Fruit fly (Drosophila melanogaster): ENCODE data around the gene CG10366.

CG10366 gene

DNA sequence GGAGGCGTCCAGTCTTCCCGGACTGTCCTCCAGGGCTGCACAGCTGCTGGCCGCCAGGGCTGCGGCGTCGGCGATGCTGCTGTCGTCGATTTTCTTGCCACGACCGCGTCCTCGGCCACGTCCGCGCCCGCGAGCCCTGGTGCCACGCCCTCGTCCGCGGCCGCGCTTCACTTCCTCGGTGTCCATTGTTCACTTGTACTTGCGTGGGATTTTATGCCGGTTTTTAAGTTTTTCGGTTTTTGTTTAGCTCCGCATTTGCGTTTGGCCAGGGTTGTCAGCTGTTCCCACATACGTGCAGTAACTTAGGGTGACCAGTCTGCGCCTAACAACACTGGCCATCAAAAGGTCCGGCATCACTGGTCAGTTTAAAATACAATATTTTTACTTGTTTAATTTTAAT lies 1.9 kb upstream of the CG10366 start, which contains the start of gene Hakai (continued):
- peak; percentile 38; the same call in 1 of the 3 replicates for TF ChIP-seq vnd (GFP tag; IDR thresholded peaks at IDR 0.05; ENCODE audit: partially characterized antibody)
- TF ChIP-seq Trl (optimal IDR thresholded peaks at IDR 0.05) = peak in 1 of 2 experiments; percentile 0
- TF ChIP-seq Trl (GFP tag; optimal IDR thresholded peaks at IDR 0.05) = peak; percentile 64
- TF ChIP-seq CG10267 (tag; optimal IDR thresholded peaks at IDR 0.05) = peak; percentile 94
- TF ChIP-seq CG3847 (GFP tag; IDR thresholded peaks at IDR 0.05) = peak; percentile 89
- peak; percentile 48 for TF ChIP-seq CG16863 (GFP tag; optimal IDR thresholded peaks at IDR 0.05)
- no peak for TF ChIP-seq Ravus (GFP tag; IDR thresholded peaks at IDR 0.05)
- peak; percentile 36; the same call in 1 of the 2 replicates for TF ChIP-seq Poxn (GFP tag; IDR thresholded peaks at IDR 0.05)
- TF ChIP-seq CG33213 (GFP tag; optimal IDR thresholded peaks at IDR 0.05) = peak; percentile 68
- 0 out of 2 replicates have a peak, but pooled peaks have one; percentile 36 for TF ChIP-seq HLH3B (GFP tag; IDR thresholded peaks at IDR 0.05)
- peak; percentile 65 for TF ChIP-seq CG13287 (GFP tag; IDR thresholded peaks at IDR 0.05; ENCODE audit: partially characterized antibody)
- peak; percentile 58 for TF ChIP-seq CG18599 (GFP tag; optimal IDR thresholded peaks at IDR 0.05)
- TF ChIP-seq Sry-δ (GFP tag; optimal IDR thresholded peaks at IDR 0.05) = peak; percentile 55
- no peak for TF ChIP-seq CG13894 (tag; optimal IDR thresholded peaks at IDR 0.05)
- TF ChIP-seq ATbp (GFP tag; optimal IDR thresholded peaks at IDR 0.05) = no peak
- TF ChIP-seq TFAM (GFP tag; optimal IDR thresholded peaks at IDR 0.05) = no peak
- TF ChIP-seq ci (GFP tag; IDR thresholded peaks at IDR 0.05) = peak; percentile 31; the same call in 2 of the 3 replicates
- TF ChIP-seq CG12659 (GFP tag; optimal IDR thresholded peaks at IDR 0.05) = peak; percentile 71
- TF ChIP-seq C15 (GFP tag; IDR thresholded peaks at IDR 0.05) = no peak
- TF ChIP-seq CG11504 (tag; optimal IDR thresholded peaks at IDR 0.05) = peak; percentile 55
- TF ChIP-seq Usf (GFP tag; optimal IDR thresholded peaks at IDR 0.05) = no peak
- TF ChIP-seq Ssrp (tag; optimal IDR thresholded peaks at IDR 0.05) = no peak
- TF ChIP-seq Spps (tag; optimal IDR thresholded peaks at IDR 0.05) = no peak
- TF ChIP-seq ato (GFP tag; IDR thresholded peaks at IDR 0.05; ENCODE audit: partially characterized antibody) = no peak
- TF ChIP-seq croc (GFP tag; conservative IDR thresholded peaks at IDR 0.05) = peak; percentile 46; the same call in 2 of the 3 replicates
- TF ChIP-seq phol (tag; optimal IDR thresholded peaks at IDR 0.05) = peak; percentile 70
- peak; percentile 56 for TF ChIP-seq Mes4 (GFP tag; optimal IDR thresholded peaks at IDR 0.05)
- TF ChIP-seq Lim3 (GFP tag; IDR thresholded peaks at IDR 0.05) = no peak
- TF ChIP-seq slou (GFP tag; optimal IDR thresholded peaks at IDR 0.05) = peak; percentile 48
- no peak; the same call in 2 of the 3 replicates for TF ChIP-seq otp (GFP tag; IDR thresholded peaks at IDR 0.05)
- peak; percentile 27 to 68 for TF ChIP-seq Hr51 (GFP tag; optimal IDR thresholded peaks at IDR 0.05)
- TF ChIP-seq Dad (GFP tag; optimal IDR thresholded peaks at IDR 0.05) = peak; percentile 64
- TF ChIP-seq sens (GFP tag) = peak; percentile 92
- TF ChIP-seq danr (GFP tag; IDR thresholded peaks at IDR 0.05) = peak; percentile 43; the same call in 1 of the 2 replicates
- TF ChIP-seq BEAF-32 (GFP tag; optimal IDR thresholded peaks at IDR 0.05) = peak; percentile 47
- peak; percentile 72 for TF ChIP-seq CG1647 (GFP tag; optimal IDR thresholded peaks at IDR 0.05)
- peak; percentile 57 for TF ChIP-seq ssp (GFP tag; IDR thresholded peaks at IDR 0.05)
- 0 out of 3 replicates have a peak, but pooled peaks have one; percentile 32 for TF ChIP-seq CG7963 (GFP tag; IDR thresholded peaks at IDR 0.05; ENCODE audit: partially characterized antibody)
- no peak for TF ChIP-seq scrt (GFP tag; optimal IDR thresholded peaks at IDR 0.05)
- peak; percentile 57; the same call in 2 of the 3 replicates for TF ChIP-seq CG34224 (GFP tag; IDR thresholded peaks at IDR 0.05; ENCODE audit: partially characterized antibody)
- no peak for TF ChIP-seq CG12769 (tag; optimal IDR thresholded peaks at IDR 0.05)
- peak; percentile 1 for TF ChIP-seq CG11723 (GFP tag; optimal IDR thresholded peaks at IDR 0.05)
- TF ChIP-seq pita (GFP tag; optimal IDR thresholded peaks at IDR 0.05) = no peak
- no peak for TF ChIP-seq rib (GFP tag; IDR thresholded peaks at IDR 0.05)
- no peak for TF ChIP-seq Asciz (GFP tag; optimal IDR thresholded peaks at IDR 0.05)
- peak; percentile 62 for TF ChIP-seq Ptx1 (GFP tag; IDR thresholded peaks at IDR 0.05)
- peak; percentile 41; the same call in 1 of the 2 replicates for TF ChIP-seq tna (GFP tag; IDR thresholded peaks at IDR 0.05; ENCODE audit: partially characterized antibody)
- no peak for TF ChIP-seq ap (GFP tag; IDR thresholded peaks at IDR 0.05)
- TF ChIP-seq gt (GFP tag; IDR thresholded peaks at IDR 0.05) = no peak
- TF ChIP-seq chinmo (GFP tag; IDR thresholded peaks at IDR 0.05; ENCODE audit: partially characterized antibody) = no peak

All from whole organism, embryonic.